Worm (Caenorhabditis elegans) whole organism, L2 larva: ENCODE measurements around the gene Y48G9A.11.

ENCODE experiments used
- C34F6.9 ChIP-seq: fragments of 150-350 bp; optimal IDR thresholded peaks from 2 replicates; lab custom pipeline; 2014; ENCODE audit warnings: missing biosample characterization, missing genetic modification characterization
- F13H6.1 ChIP-seq: sonication (generic microtip); optimal IDR thresholded peaks from 2 replicates; lab custom pipeline; 2016; ENCODE audit warnings: missing genetic modification characterization, missing compliant biosample characterization
- R02D3.7 ChIP-seq: fragments of 150-350 bp; optimal IDR thresholded peaks from 2 replicates; lab custom pipeline; 2014; ENCODE audit warnings: missing biosample characterization, missing genetic modification characterization
- Y55F3AM.14 ChIP-seq: fragments of 200-800 bp; sonication (Bioruptor generic); optimal IDR thresholded peaks from 2 replicates; lab custom pipeline; 2018; ENCODE audit warnings: mild to moderate bottlenecking, missing genetic modification characterization, missing compliant biosample characterization
- ZK546.5 ChIP-seq: sonication (generic microtip); optimal IDR thresholded peaks from 2 replicates; lab custom pipeline; 2017; ENCODE audit warnings: missing biosample characterization, missing genetic modification characterization
- blmp-1 ChIP-seq: sonication (generic microtip); optimal IDR thresholded peaks from 2 replicates; lab custom pipeline; 2017; ENCODE audit warnings: missing genetic modification characterization, mild to moderate bottlenecking, missing compliant biosample characterization, antibody characterized with exemption, moderate library complexity; ENCODE audit not compliant: insufficient read depth
- crh-2 ChIP-seq: sonication (generic microtip); optimal IDR thresholded peaks from 2 replicates; lab custom pipeline; 2017; ENCODE audit warnings: missing biosample characterization, missing genetic modification characterization
- dmd-4 ChIP-seq: sonication (generic microtip); optimal IDR thresholded peaks from 2 replicates; lab custom pipeline; 2017; ENCODE audit warnings: missing biosample characterization, missing genetic modification characterization
- fos-1 ChIP-seq: fragments of 150-350 bp; optimal IDR thresholded peaks from 2 replicates; lab custom pipeline; 2014; ENCODE audit warnings: missing biosample characterization, missing genetic modification characterization
- lin-11 ChIP-seq: fragments of 150-350 bp; sonication (generic microtip); optimal IDR thresholded peaks from 2 replicates; lab custom pipeline; 2014; ENCODE audit warnings: missing biosample characterization, missing genetic modification characterization, inconsistent platforms, mixed read lengths
- lin-39 ChIP-seq: fragments of 150-350 bp; optimal IDR thresholded peaks from 2 replicates; lab custom pipeline; 2014; ENCODE audit warnings: missing biosample characterization, missing genetic modification reagents, missing genetic modification characterization
- lsy-2 ChIP-seq, 2 experiments: fragments of 150-350 bp in 1 of 2; sonication (generic microtip) in 1 of 2; optimal IDR thresholded peaks; 2 replicates each; lab custom pipeline; 2014 to 2017; ENCODE audit warnings: missing biosample characterization in 2 of 2, missing genetic modification characterization in 2 of 2
- mab-5 ChIP-seq: fragments of 150-350 bp; optimal IDR thresholded peaks from 2 replicates; lab custom pipeline; 2014; ENCODE audit warnings: missing biosample characterization, missing genetic modification characterization
- mdl-1 ChIP-seq, 2 experiments: fragments of 150-350 bp in 1 of 2; sonication (generic microtip) in 1 of 2; optimal IDR thresholded peaks; 2 replicates each; lab custom pipeline; 2017; ENCODE audit warnings: missing biosample characterization in 2 of 2, missing genetic modification characterization in 2 of 2
- nhr-10 ChIP-seq: sonication (generic microtip); optimal IDR thresholded peaks from 2 replicates; lab custom pipeline; 2017; ENCODE audit warnings: missing biosample characterization, missing genetic modification characterization
- nhr-11 ChIP-seq: fragments of 150-350 bp; optimal IDR thresholded peaks from 2 replicates; lab custom pipeline; 2014; ENCODE audit warnings: missing biosample characterization, missing genetic modification characterization
- nhr-12 ChIP-seq: fragments of 150-350 bp; optimal IDR thresholded peaks from 2 replicates; lab custom pipeline; 2014; ENCODE audit warnings: missing biosample characterization, missing genetic modification characterization
- nhr-129 ChIP-seq: fragments of 150-350 bp; optimal IDR thresholded peaks from 2 replicates; lab custom pipeline; 2014; ENCODE audit warnings: missing biosample characterization, missing genetic modification characterization
- nhr-23 ChIP-seq: fragments of 150-350 bp; optimal IDR thresholded peaks from 2 replicates; lab custom pipeline; 2014; ENCODE audit warnings: missing biosample characterization, missing genetic modification reagents, missing genetic modification characterization
- nhr-25 ChIP-seq: fragments of 150-350 bp; sonication (generic microtip); optimal IDR thresholded peaks from 3 replicates; lab custom pipeline; 2014; ENCODE audit warnings: missing biosample characterization, missing genetic modification characterization
- nhr-77 ChIP-seq: fragments of 150-350 bp; optimal IDR thresholded peaks from 2 replicates; lab custom pipeline; 2014; ENCODE audit warnings: missing biosample characterization, missing genetic modification characterization
- sem-4 ChIP-seq: fragments of 150-350 bp; optimal IDR thresholded peaks from 2 replicates; lab custom pipeline; 2014; ENCODE audit warnings: missing biosample characterization, missing genetic modification reagents, missing genetic modification characterization
- skn-1 ChIP-seq: sonication (generic microtip); optimal IDR thresholded peaks from 2 replicates; lab custom pipeline; 2017; ENCODE audit warnings: missing biosample characterization, missing genetic modification characterization
- snpc-4 ChIP-seq: fragments of 150-350 bp; optimal IDR thresholded peaks from 2 replicates; lab custom pipeline; 2014; ENCODE audit warnings: missing biosample characterization, missing genetic modification characterization
- unc-55 ChIP-seq: fragments of 150-350 bp; sonication (generic microtip); optimal IDR thresholded peaks from 3 replicates; lab custom pipeline; 2014; ENCODE audit warnings: missing biosample characterization, missing genetic modification reagents, missing genetic modification characterization
- unc-62 ChIP-seq: fragments of 150-350 bp; optimal IDR thresholded peaks from 2 replicates; lab custom pipeline; 2014; ENCODE audit warnings: missing biosample characterization, missing genetic modification reagents, missing genetic modification characterization
- zag-1 ChIP-seq: fragments of 150-350 bp; optimal IDR thresholded peaks from 2 replicates; lab custom pipeline; 2014; ENCODE audit warnings: missing biosample characterization, missing genetic modification characterization
- ztf-11 ChIP-seq: sonication (generic microtip); optimal IDR thresholded peaks from 2 replicates; lab custom pipeline; 2017; ENCODE audit warnings: missing biosample characterization, missing genetic modification characterization
- ztf-4 ChIP-seq: fragments of 150-350 bp; optimal IDR thresholded peaks from 2 replicates; lab custom pipeline; 2014; ENCODE audit warnings: missing biosample characterization, missing genetic modification characterization

Y48G9A.11 gene

DNA sequence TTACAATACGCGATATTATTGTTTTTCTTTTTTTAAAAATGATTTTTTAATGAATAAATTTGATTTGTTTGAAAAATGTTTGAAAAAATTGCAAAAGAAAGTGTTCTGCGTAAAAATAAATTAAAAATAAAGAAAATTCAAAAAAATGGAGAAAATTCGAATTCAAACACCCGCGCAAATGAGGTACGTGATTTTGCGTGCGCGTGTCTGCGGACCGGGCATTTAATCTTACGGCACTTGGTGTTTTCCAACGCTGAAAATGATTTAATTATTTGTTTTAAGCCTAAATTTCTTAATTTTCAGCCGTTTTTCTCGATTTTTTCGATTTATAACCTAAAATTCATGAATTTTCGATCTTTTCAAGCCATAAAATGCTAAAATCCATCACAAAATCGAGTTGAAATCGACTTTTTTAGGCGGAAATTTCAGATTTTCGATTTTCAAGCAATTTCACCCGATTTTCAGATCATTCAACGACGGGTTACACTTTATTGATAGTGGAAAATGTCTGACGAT lies 34.8 kb upstream of the Y48G9A.11 start, which contains the start of gene gcn-1 (continued):
- peak; percentile 56 for TF ChIP-seq crh-2 (tag; lab: Kevin White, UChicago)
- no peak for TF ChIP-seq lin-39 (tag; lab: Kevin White, UChicago)
- TF ChIP-seq, all 48 proteins: peak for 18

DNA sequence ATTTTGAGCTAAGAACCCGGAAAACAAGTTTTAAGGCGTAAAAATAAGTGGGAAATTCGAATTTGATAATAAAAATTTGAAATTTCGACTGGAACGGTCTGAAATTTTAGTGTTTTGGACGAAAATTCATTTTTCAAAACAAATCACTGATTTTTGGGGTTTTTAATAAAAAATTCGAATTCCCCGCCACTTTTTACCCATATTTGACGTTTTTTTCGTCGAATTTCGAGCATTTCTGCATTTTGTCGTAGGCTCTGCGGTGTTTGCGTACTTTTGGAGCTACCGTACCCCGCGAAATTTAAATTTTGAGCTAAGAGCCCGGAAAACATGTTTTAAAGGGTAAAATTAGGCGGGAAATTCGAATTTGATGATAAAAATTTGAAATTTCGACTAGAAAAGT lies 33.9 kb upstream of the Y48G9A.11 start:
- TF ChIP-seq blmp-1 (tag; lab: Kevin White, UChicago) (no peak), lsy-2 (tag; optimal IDR thresholded peaks at IDR 0.05; lab: Kevin White, UChicago) (peak in 1 of 2 experiments; percentile 65), lin-11 (tag; lab: Kevin White, UChicago) (no peak)
- TF ChIP-seq, all 48 proteins: peak for 1

DNA sequence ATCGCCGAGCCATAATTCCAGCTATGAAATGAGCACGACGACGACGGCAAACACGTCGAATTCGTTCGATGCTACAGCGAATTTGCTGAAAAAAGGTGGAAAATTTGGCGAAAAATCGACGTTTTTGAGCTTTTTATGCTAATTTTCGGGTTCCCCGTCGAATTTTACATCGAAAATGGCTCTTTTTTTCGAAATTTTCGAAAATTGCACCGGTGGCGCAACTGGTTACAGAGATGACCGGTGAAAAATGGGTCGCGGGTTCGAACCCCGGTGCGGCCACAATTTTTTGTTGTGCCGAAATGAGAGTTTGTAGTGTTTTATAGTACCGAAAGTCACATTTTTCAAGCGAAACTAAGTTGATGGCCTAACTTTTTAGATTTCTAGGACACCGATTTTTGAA lies 20.8 kb upstream of the Y48G9A.11 start:
- TF ChIP-seq Y55F3AM.14 (GFP tag; lab: Kevin White, UChicago) (no peak), nhr-77 (tag; lab: Kevin White, UChicago) (no peak), mdl-1 (tag; optimal IDR thresholded peaks at IDR 0.05; lab: Kevin White, UChicago) (no peak)

DNA sequence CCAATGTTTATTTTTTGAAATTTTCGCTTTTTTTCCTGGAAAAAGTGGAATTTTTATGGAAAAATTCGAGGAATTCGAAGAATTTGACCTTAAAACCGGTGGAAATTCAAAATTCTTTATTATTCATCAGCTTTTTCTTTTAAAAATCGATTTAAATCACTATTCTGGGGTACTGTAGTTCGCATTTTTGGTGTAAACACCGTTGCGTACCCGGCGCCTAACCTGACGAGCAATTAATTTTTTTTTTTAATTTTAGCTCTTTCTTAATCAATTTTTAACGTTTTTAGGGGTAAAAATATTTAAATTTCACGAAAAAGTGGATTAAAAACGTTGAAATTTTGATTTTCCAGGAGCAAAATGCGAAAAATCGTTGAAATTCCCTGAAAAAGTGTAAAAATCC lies 17.2 kb upstream of the Y48G9A.11 start:
- TF ChIP-seq nhr-11 (tag; lab: Kevin White, UChicago), result no peak
- no peak for TF ChIP-seq fos-1 (tag; lab: Kevin White, UChicago)
- no peak for TF ChIP-seq nhr-23 (tag; lab: Kevin White, UChicago)
- no peak for TF ChIP-seq C34F6.9 (tag; lab: Kevin White, UChicago)
- TF ChIP-seq nhr-25, result no peak
- TF ChIP-seq R02D3.7 (tag; lab: Kevin White, UChicago), result no peak
- TF ChIP-seq ztf-4 (tag; lab: Kevin White, UChicago), result no peak
- no peak for TF ChIP-seq snpc-4 (tag; lab: Kevin White, UChicago)
- TF ChIP-seq unc-62, result no peak
- TF ChIP-seq Y55F3AM.14 (GFP tag; lab: Kevin White, UChicago), result no peak
- TF ChIP-seq mdl-1 (tag; optimal IDR thresholded peaks at IDR 0.05; lab: Kevin White, UChicago), result no peak
- TF ChIP-seq nhr-12, result no peak
- TF ChIP-seq skn-1, result no peak

ce11 chrIII:2132059-2132458 lies 15.4 kb upstream of the Y48G9A.11 start:
- TF ChIP-seq nhr-12 (no peak), Y55F3AM.14 (GFP tag; lab: Kevin White, UChicago) (no peak), F13H6.1 (peak; percentile 16), lsy-2 (tag; optimal IDR thresholded peaks at IDR 0.05; lab: Kevin White, UChicago) (peak in 1 of 2 experiments; percentile 47), ZK546.5 (tag; lab: Kevin White, UChicago) (no peak), nhr-129 (no peak), blmp-1 (tag; lab: Kevin White, UChicago) (no peak), C34F6.9 (tag; lab: Kevin White, UChicago) (peak; percentile 37), mab-5 (tag; lab: Kevin White, UChicago) (peak; percentile 19), unc-55 (GFP tag; lab: Kevin White, UChicago) (peak; percentile 12), lin-11 (tag; lab: Kevin White, UChicago) (peak; percentile 31), sem-4 (tag; lab: Kevin White, UChicago) (no peak)

DNA sequence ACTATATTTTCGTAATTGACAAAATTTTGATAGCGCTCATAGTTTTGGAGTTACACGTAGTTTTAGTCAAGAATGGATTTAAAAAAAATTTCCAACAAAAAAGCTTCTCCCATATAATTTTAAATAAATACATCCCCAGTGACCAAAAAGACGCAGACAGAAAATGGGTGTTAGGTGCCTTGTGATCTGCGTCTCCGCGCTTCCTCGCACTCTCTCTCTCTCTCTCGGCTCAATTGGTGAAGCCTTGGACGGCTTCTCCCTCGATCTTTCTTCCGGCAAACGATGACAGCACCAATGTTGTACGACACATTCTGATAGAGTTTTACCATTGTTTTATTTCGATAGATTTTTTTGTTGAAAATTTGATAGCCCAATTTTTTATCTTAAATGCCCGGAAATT lies 13.3 kb upstream of the Y48G9A.11 start:
- TF ChIP-seq mab-5 (tag; lab: Kevin White, UChicago), result no peak
- TF ChIP-seq C34F6.9 (tag; lab: Kevin White, UChicago), result peak; percentile 19
- TF ChIP-seq nhr-11 (tag; lab: Kevin White, UChicago), result no peak
- TF ChIP-seq lsy-2 (tag; optimal IDR thresholded peaks at IDR 0.05; lab: Kevin White, UChicago), result peak in 1 of 2 experiments; percentile 27
- TF ChIP-seq zag-1 (tag; lab: Kevin White, UChicago), result no peak
- peak; percentile 56 for TF ChIP-seq unc-55 (GFP tag; lab: Kevin White, UChicago)
- TF ChIP-seq nhr-10 (tag; lab: Kevin White, UChicago), result no peak

DNA sequence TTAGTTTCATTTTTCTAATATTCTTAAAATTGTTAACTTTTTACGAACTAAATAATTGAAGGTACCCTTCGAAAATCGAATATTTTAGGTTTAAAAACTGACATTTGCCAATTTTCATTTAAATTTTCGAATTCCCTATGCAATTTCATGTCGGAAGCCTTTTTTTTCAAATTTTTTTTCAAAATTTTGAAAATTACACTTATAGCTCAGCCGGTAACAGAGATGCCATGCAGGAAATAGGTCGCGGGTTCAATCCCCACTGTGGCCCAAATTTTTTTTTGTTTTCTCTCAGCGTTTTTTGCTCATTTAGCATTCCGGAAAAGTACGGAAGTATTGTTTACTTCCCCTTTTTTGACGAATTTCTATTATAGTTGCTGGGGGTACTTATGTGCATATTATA lies 12.7 kb upstream of the Y48G9A.11 start:
- TF ChIP-seq nhr-25 (no peak), C34F6.9 (tag; lab: Kevin White, UChicago) (no peak), crh-2 (tag; lab: Kevin White, UChicago) (no peak), ztf-11 (tag; lab: Kevin White, UChicago) (no peak), dmd-4 (no peak)
